Fruit fly (Drosophila melanogaster) whole organism, embryonic: Measurements from ENCODE around the gene tst.

Experiments used
- Bdp1 ChIP-seq: fragments of 200-800 bp; sonication (Bioruptor generic); optimal IDR thresholded peaks from 3 replicates; lab custom pipeline; 2016; ENCODE audit warnings: missing biosample characterization, missing genetic modification characterization
- Bgb ChIP-seq: fragments of 200-800 bp; sonication (Bioruptor generic); IDR thresholded peaks from 2 replicates; pipeline ENCODE4 v1.3.6; 2022; ENCODE audit warnings: missing biosample characterization, missing genetic modification characterization; ENCODE audit not compliant: partially characterized antibody
- CG10431 ChIP-seq: fragments of 200-800 bp; sonication (Bioruptor generic); optimal IDR thresholded peaks from 3 replicates; lab custom pipeline; 2018; ENCODE audit warnings: missing biosample characterization, mild to moderate bottlenecking, missing genetic modification characterization
- CG10543 ChIP-seq: fragments of 200-800 bp; sonication (Bioruptor generic); optimal IDR thresholded peaks from 3 replicates; lab custom pipeline; 2017; ENCODE audit warnings: missing biosample characterization, mild to moderate bottlenecking, missing genetic modification characterization, moderate library complexity
- CG11504 ChIP-seq: fragments of 200-800 bp; sonication (Bioruptor generic); optimal IDR thresholded peaks from 3 replicates; lab custom pipeline; 2019; ENCODE audit warnings: missing biosample characterization, mild to moderate bottlenecking, missing genetic modification characterization, moderate library complexity
- CG12299 ChIP-seq: fragments of 200-800 bp; sonication (Bioruptor generic); optimal IDR thresholded peaks from 2 replicates; lab custom pipeline; 2018; ENCODE audit warnings: missing biosample characterization, mild to moderate bottlenecking, missing genetic modification characterization
- CG12769 ChIP-seq: fragments of 200-800 bp; sonication (Bioruptor generic); optimal IDR thresholded peaks from 2 replicates; lab custom pipeline; 2019; ENCODE audit warnings: missing biosample characterization, mild to moderate bottlenecking, missing genetic modification characterization, moderate library complexity
- CG14965 ChIP-seq: fragments of 200-800 bp; sonication (Bioruptor generic); optimal IDR thresholded peaks from 2 replicates; lab custom pipeline; 2016; ENCODE audit warnings: missing biosample characterization, missing genetic modification characterization, borderline replicate concordance
- CG15073 ChIP-seq: fragments of 200-800 bp; sonication (Bioruptor generic); optimal IDR thresholded peaks from 2 replicates; lab custom pipeline; 2016; ENCODE audit warnings: missing biosample characterization, missing genetic modification characterization
- CG15269 ChIP-seq: fragments of 200-800 bp; sonication (Bioruptor generic); optimal IDR thresholded peaks from 2 replicates; lab custom pipeline; 2018; ENCODE audit warnings: missing biosample characterization, mild to moderate bottlenecking, missing genetic modification characterization, moderate library complexity
- CG17829 ChIP-seq: fragments of 200-800 bp; optimal IDR thresholded peaks from 2 replicates; lab custom pipeline; 2019; ENCODE audit warnings: missing biosample characterization, mild to moderate bottlenecking, missing genetic modification characterization, moderate library complexity
- CG2889 ChIP-seq: fragments of 200-800 bp; sonication (Bioruptor generic); IDR thresholded peaks from 3 replicates; pipeline ENCODE4 v1.3.6; 2022; ENCODE audit warnings: missing biosample characterization, missing genetic modification characterization
- CG34422 ChIP-seq: fragments of 200-800 bp; sonication (Bioruptor generic); IDR thresholded peaks from 3 replicates; pipeline ENCODE4 v1.3.6; 2022; ENCODE audit warnings: missing biosample characterization, missing genetic modification characterization
- CG3847 ChIP-seq: fragments of 200-800 bp; sonication (Bioruptor generic); IDR thresholded peaks from 2 replicates; pipeline ENCODE4 v1.3.6; 2022; ENCODE audit warnings: missing biosample characterization, missing genetic modification characterization
- CG6175 ChIP-seq: fragments of 200-800 bp; sonication (Bioruptor generic); IDR thresholded peaks from 3 replicates; pipeline ENCODE4 v1.3.6; 2022; ENCODE audit warnings: missing biosample characterization, missing genetic modification characterization
- CG6654 ChIP-seq: fragments of 200-800 bp; sonication (Bioruptor generic); optimal IDR thresholded peaks from 2 replicates; lab custom pipeline; 2017; ENCODE audit warnings: missing biosample characterization, mild to moderate bottlenecking, missing genetic modification characterization
- CG8478 ChIP-seq: fragments of >200 bp; optimal IDR thresholded peaks from 2 replicates; lab custom pipeline; 2018
- CkIIα-i1 ChIP-seq: fragments of 200-800 bp; sonication (Bioruptor generic); IDR thresholded peaks from 2 replicates; pipeline ENCODE4 v1.3.6; 2022; ENCODE audit warnings: missing biosample characterization, missing genetic modification characterization
- Dad ChIP-seq: fragments of 200-800 bp; sonication (Bioruptor generic); optimal IDR thresholded peaks from 3 replicates; lab custom pipeline; 2016; ENCODE audit warnings: missing biosample characterization, missing genetic modification characterization
- Doc3 ChIP-seq: fragments of 200-800 bp; sonication (Bioruptor generic); IDR thresholded peaks from 3 replicates; pipeline ENCODE4 v1.3.6; 2022; ENCODE audit warnings: missing biosample characterization, missing genetic modification characterization; ENCODE audit not compliant: partially characterized antibody
- HHEX ChIP-seq: fragments of 200-800 bp; sonication (Bioruptor generic); optimal IDR thresholded peaks from 3 replicates; lab custom pipeline; 2017; ENCODE audit warnings: missing biosample characterization, mild to moderate bottlenecking, missing genetic modification characterization, missing genetic modification reagents
- HLH4C ChIP-seq: fragments of 200-800 bp; sonication (Bioruptor generic); IDR thresholded peaks from 3 replicates; pipeline ENCODE4 v1.3.6; 2022; ENCODE audit warnings: missing biosample characterization, missing genetic modification characterization; ENCODE audit not compliant: partially characterized antibody
- HLHmδ ChIP-seq: fragments of 200-800 bp; sonication (Bioruptor generic); optimal IDR thresholded peaks from 2 replicates; lab custom pipeline; 2018; ENCODE audit warnings: missing biosample characterization, mild to moderate bottlenecking, missing genetic modification characterization, moderate library complexity
- Hand ChIP-seq: fragments of 200-800 bp; sonication (Bioruptor generic); optimal IDR thresholded peaks from 2 replicates; lab custom pipeline; 2017; ENCODE audit warnings: mild to moderate bottlenecking, missing biosample characterization, missing genetic modification reagents, missing genetic modification characterization
- Nf-YB ChIP-seq: fragments of 200-800 bp; sonication (Bioruptor generic); optimal IDR thresholded peaks from 3 replicates; lab custom pipeline; 2019; ENCODE audit warnings: missing biosample characterization, mild to moderate bottlenecking, missing genetic modification characterization, moderate library complexity
- TFAM ChIP-seq: fragments of 200-800 bp; sonication (Bioruptor generic); optimal IDR thresholded peaks from 2 replicates; lab custom pipeline; 2017; ENCODE audit warnings: missing biosample characterization, missing genetic modification characterization, inconsistent platforms
- Xrp1 ChIP-seq: fragments of 200-800 bp; sonication (Bioruptor generic); IDR thresholded peaks from 2 replicates; pipeline ENCODE4 v1.3.6; 2022; ENCODE audit warnings: missing biosample characterization, missing genetic modification characterization
- az2 ChIP-seq: fragments of 200-800 bp; sonication (Bioruptor generic); optimal IDR thresholded peaks from 3 replicates; lab custom pipeline; 2016; ENCODE audit warnings: missing biosample characterization, missing genetic modification characterization
- bigmax ChIP-seq: fragments of 200-800 bp; sonication (Bioruptor generic); optimal IDR thresholded peaks from 2 replicates; lab custom pipeline; 2018; ENCODE audit warnings: missing biosample characterization, mild to moderate bottlenecking, missing genetic modification characterization
- chinmo ChIP-seq: fragments of 200-800 bp; sonication (Bioruptor generic); IDR thresholded peaks from 4 replicates; pipeline ENCODE4 v1.3.6; 2022; ENCODE audit warnings: missing biosample characterization, missing genetic modification characterization; ENCODE audit not compliant: partially characterized antibody
- croc ChIP-seq: fragments of 200-800 bp; sonication (Bioruptor generic); conservative IDR thresholded peaks from 3 replicates; pipeline ENCODE4 v1.3.6; 2022; ENCODE audit warnings: missing biosample characterization, missing genetic modification characterization
- crp ChIP-seq, 2 experiments: fragments of 200-800 bp; sonication (Bioruptor generic); optimal IDR thresholded peaks; 2 replicates in 1 of 2; 3 replicates in 1 of 2; lab custom pipeline; 2017; ENCODE audit warnings: missing biosample characterization in 2 of 2, missing genetic modification characterization in 2 of 2, mild to moderate bottlenecking in 1 of 2, moderate library complexity in 1 of 2
- dysf ChIP-seq: fragments of 200-800 bp; sonication (Bioruptor generic); IDR thresholded peaks from 3 replicates; pipeline ENCODE4 v1.3.6; 2022; ENCODE audit warnings: missing biosample characterization, missing genetic modification characterization
- eve ChIP-seq, 2 experiments: fragments of >200 bp; optimal IDR thresholded peaks; 2 replicates each; lab custom pipeline; 2017; ENCODE audit warnings: missing biosample characterization in 2 of 2, missing genetic modification characterization in 2 of 2
- fd64A ChIP-seq: fragments of 200-800 bp; sonication (Bioruptor generic); optimal IDR thresholded peaks from 3 replicates; lab custom pipeline; 2018; ENCODE audit warnings: missing biosample characterization, mild to moderate bottlenecking, missing genetic modification characterization
- grn ChIP-seq: fragments of 200-800 bp; sonication (Bioruptor generic); optimal IDR thresholded peaks from 3 replicates; lab custom pipeline; 2017; ENCODE audit warnings: missing biosample characterization, missing genetic modification characterization
- inv ChIP-seq: fragments of 200-800 bp; sonication (Bioruptor generic); IDR thresholded peaks from 2 replicates; pipeline ENCODE4 v1.3.6; 2022; ENCODE audit warnings: missing biosample characterization, missing genetic modification characterization; ENCODE audit not compliant: partially characterized antibody
- jigr1 ChIP-seq: fragments of 200-800 bp; sonication (Bioruptor generic); IDR thresholded peaks from 3 replicates; pipeline ENCODE4 v1.3.6; 2022; ENCODE audit warnings: missing biosample characterization, missing genetic modification characterization
- kni ChIP-seq: fragments of 200-800 bp; sonication (Bioruptor generic); optimal IDR thresholded peaks from 3 replicates; lab custom pipeline; 2017; ENCODE audit warnings: mild to moderate bottlenecking, missing biosample characterization, missing genetic modification reagents, missing genetic modification characterization
- mam ChIP-seq: fragments of 200-800 bp; sonication (Bioruptor generic); optimal IDR thresholded peaks from 3 replicates; lab custom pipeline; 2016; ENCODE audit warnings: missing biosample characterization, missing genetic modification characterization
- oc ChIP-seq: fragments of 200-800 bp; sonication (Bioruptor generic); optimal IDR thresholded peaks from 2 replicates; lab custom pipeline; 2018; ENCODE audit warnings: missing biosample characterization, mild to moderate bottlenecking, missing genetic modification characterization, moderate library complexity
- otp ChIP-seq: fragments of 200-800 bp; sonication (Bioruptor generic); IDR thresholded peaks from 3 replicates; pipeline ENCODE4, ENCODE4 v1.3.6; 2022; ENCODE audit warnings: missing biosample characterization, missing genetic modification characterization
- pb ChIP-seq: fragments of 200-800 bp; sonication (Bioruptor generic); optimal IDR thresholded peaks from 3 replicates; lab custom pipeline; 2016; ENCODE audit warnings: missing biosample characterization, missing genetic modification characterization
- peb ChIP-seq: fragments of 200-800 bp; sonication (Bioruptor generic); IDR thresholded peaks from 2 replicates; pipeline ENCODE4 v1.3.6; 2022; ENCODE audit warnings: missing biosample characterization, missing genetic modification characterization
- phol ChIP-seq: fragments of 200-800 bp; sonication (Bioruptor generic); optimal IDR thresholded peaks from 3 replicates; lab custom pipeline; 2018; ENCODE audit warnings: missing biosample characterization, mild to moderate bottlenecking, missing genetic modification characterization, moderate library complexity
- shn ChIP-seq: fragments of 200-800 bp; sonication (Bioruptor generic); optimal IDR thresholded peaks from 3 replicates; lab custom pipeline; 2016; ENCODE audit warnings: missing biosample characterization, missing genetic modification characterization
- slbo ChIP-seq: fragments of 200-800 bp; sonication (Bioruptor generic); IDR thresholded peaks from 2 replicates; pipeline ENCODE4 v1.3.6; 2022; ENCODE audit warnings: missing biosample characterization, missing genetic modification characterization
- tap ChIP-seq: fragments of 200-800 bp; optimal IDR thresholded peaks from 3 replicates; lab custom pipeline; 2019; ENCODE audit warnings: missing biosample characterization, mild to moderate bottlenecking, missing genetic modification characterization, moderate library complexity
- tll ChIP-seq, 2 experiments: fragments of 200-800 bp in 1 of 2; fragments of >200 bp in 1 of 2; sonication (Bioruptor generic) in 1 of 2; optimal IDR thresholded peaks; 2 replicates each; lab custom pipeline; 2017 to 2019; ENCODE audit warnings: missing biosample characterization in 2 of 2, missing genetic modification characterization in 2 of 2, mild to moderate bottlenecking in 1 of 2, moderate library complexity in 1 of 2

tst gene

DNA sequence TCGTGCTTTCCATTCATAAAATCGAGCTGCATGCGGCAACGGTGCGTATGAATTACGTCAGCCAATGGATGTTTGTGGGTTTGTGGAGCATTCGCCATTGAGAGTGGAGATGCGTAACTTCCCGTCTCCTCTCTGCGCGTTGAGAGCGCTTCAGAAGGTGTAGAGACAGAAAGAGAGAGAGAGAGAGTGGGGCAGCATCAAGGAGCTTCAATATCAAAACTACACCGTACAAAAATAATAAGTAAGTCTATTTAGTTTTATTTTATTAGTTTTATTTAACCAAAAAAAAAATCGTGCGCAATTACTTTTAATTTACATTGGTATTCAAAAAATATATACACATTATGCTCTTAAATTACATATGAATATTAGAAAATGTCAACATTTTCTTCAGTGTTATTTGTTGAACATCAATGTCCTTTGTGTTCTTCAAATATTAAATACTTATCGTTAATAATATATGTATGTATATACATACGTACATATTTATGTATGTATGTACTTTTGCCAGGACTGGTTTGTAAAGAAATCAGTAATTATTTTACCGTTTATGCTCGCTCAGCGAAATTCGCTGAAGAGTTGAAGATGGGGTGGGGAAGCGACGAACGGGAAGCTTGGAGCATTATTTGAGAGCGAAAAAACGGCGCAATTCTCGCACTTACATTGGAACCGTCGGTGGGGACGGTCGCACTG lies 49.8 kb downstream of the tst start, which contains the start of gene CG10365 (continued):
- TF ChIP-seq Xrp1 (GFP tag; lab: Robert Waterston, UW) (peak; percentile 86), tap (tag; lab: Kevin White, UChicago) (peak; percentile 71), az2 (GFP tag; lab: Kevin White, UChicago) (peak; percentile 81), CG12769 (tag; lab: Kevin White, UChicago) (peak; percentile 70), CG14965 (GFP tag; lab: Kevin White, UChicago) (no peak), CG12299 (tag; lab: Kevin White, UChicago) (peak; percentile 77), Bgb (GFP tag; lab: Robert Waterston, UW) (no peak), phol (tag; lab: Kevin White, UChicago) (peak; percentile 89), jigr1 (GFP tag; lab: Robert Waterston, UW) (no peak), tll (GFP tag; optimal IDR thresholded peaks at IDR 0.05; lab: Kevin White, UChicago) (no peak), Nf-YB (GFP tag; lab: Kevin White, UChicago) (peak; percentile 77), CG6654 (GFP tag; lab: Kevin White, UChicago) (peak; percentile 5), mam (GFP tag; lab: Kevin White, UChicago) (no peak), CG34422 (GFP tag; lab: Robert Waterston, UW) (peak; percentile 76), inv (GFP tag; lab: Robert Waterston, UW) (no peak), eve (GFP tag; optimal IDR thresholded peaks at IDR 0.05; lab: Kevin White, UChicago) (peak in 1 of 2 experiments; percentile 78), otp (GFP tag; lab: Robert Waterston, UW) (0 out of 3 replicates have a peak, but pooled peaks have one; percentile 19), Hand (peak; percentile 88), CG3847 (GFP tag; lab: Robert Waterston, UW) (peak; percentile 81), CG15269 (tag; lab: Kevin White, UChicago) (peak; percentile 95), kni (no peak), CG10431 (GFP tag; lab: Kevin White, UChicago) (no peak), CG15073 (GFP tag; lab: Kevin White, UChicago) (no peak), peb (GFP tag; lab: Robert Waterston, UW) (peak; percentile 24; the same call in 1 of the 2 replicates), TFAM (GFP tag; lab: Kevin White, UChicago) (peak; percentile 21), dysf (peak; percentile 89), chinmo (GFP tag; lab: Robert Waterston, UW) (peak; percentile 89; the same call in 3 of the 4 replicates), HHEX (GFP tag; lab: Kevin White, UChicago) (peak; percentile 87), oc (peak; percentile 79), Bdp1 (no peak), shn (no peak), CG6175 (GFP tag; lab: Robert Waterston, UW) (0 out of 3 replicates have a peak, but pooled peaks have one; percentile 46), CG11504 (peak; percentile 95), fd64A (GFP tag; lab: Kevin White, UChicago) (no peak), slbo (GFP tag; lab: Robert Waterston, UW) (peak; percentile 94), CG8478 (lab: Kevin White, UChicago) (no peak), croc (peak; percentile 72), crp (GFP tag; optimal IDR thresholded peaks at IDR 0.05; lab: Kevin White, UChicago) (peak in 1 of 2 experiments; percentile 46), HLH4C (GFP tag; lab: Robert Waterston, UW) (no peak), grn (GFP tag; lab: Kevin White, UChicago) (no peak), Doc3 (GFP tag; lab: Robert Waterston, UW) (no peak), CG10543 (GFP tag; lab: Kevin White, UChicago) (peak; percentile 69), HLHmδ (GFP tag; lab: Kevin White, UChicago) (no peak), CG2889 (GFP tag; lab: Robert Waterston, UW) (0 out of 3 replicates have a peak, but pooled peaks have one; percentile 28), CkIIα-i1 (no peak), Dad (GFP tag; lab: Kevin White, UChicago) (no peak), CG17829 (tag; lab: Kevin White, UChicago) (peak; percentile 58), pb (GFP tag; lab: Kevin White, UChicago) (no peak), bigmax (GFP tag; lab: Kevin White, UChicago) (no peak)
